Worm (Caenorhabditis elegans): ENCODE measurements around the gene kin-16.

ce11 chrII:9399746-9400145 is 36.2 kb downstream of the kin-16 start, which contains the start of gene Y51B9A.7:
- TF ChIP-seq ama-1 (optimal IDR thresholded peaks at IDR 0.05) (no peak), ama-1 (GFP tag; optimal IDR thresholded peaks at IDR 0.05) (no peak), T07F8.4 (tag; optimal IDR thresholded peaks at IDR 0.05) (no peak), F22D6.2 (tag; optimal IDR thresholded peaks at IDR 0.05) (no peak), nhr-179 (tag; optimal IDR thresholded peaks at IDR 0.05) (no peak), efl-1 (GFP tag; optimal IDR thresholded peaks at IDR 0.05) (no peak), F57C9.4 (tag; optimal IDR thresholded peaks at IDR 0.05) (no peak), tbp1 (GFP tag; optimal IDR thresholded peaks at IDR 0.05) (no peak), cebp-1 (GFP tag; IDR thresholded peaks at IDR 0.05) (no peak), cebp-1 (tag; optimal IDR thresholded peaks at IDR 0.05) (no peak), hlh-12 (tag; optimal IDR thresholded peaks at IDR 0.05) (no peak), snpc-4 (GFP tag; optimal IDR thresholded peaks at IDR 0.05) (no peak), snpc-4 (tag; optimal IDR thresholded peaks at IDR 0.05) (no peak)

All from whole organism, young adult.